Worm (Caenorhabditis elegans) whole organism, midembryonic: ENCODE data around the gene catp-8.

Source experiments
- cog-1 ChIP-seq: sonication (generic microtip); optimal IDR thresholded peaks from 2 replicates; lab custom pipeline; 2016; ENCODE audit warnings: missing genetic modification characterization, missing compliant biosample characterization
- flt-1 ChIP-seq: fragments of 200-800 bp; sonication (Bioruptor generic); IDR thresholded peaks from 2 replicates; pipeline ENCODE4 v1.3.6; 2022; ENCODE audit warnings: missing genetic modification characterization, missing compliant biosample characterization
- klf-2 ChIP-seq: fragments of 200-800 bp; sonication (Bioruptor generic); conservative IDR thresholded peaks from 2 replicates; pipeline ENCODE4 v1.3.6; 2022; ENCODE audit warnings: missing genetic modification reagents, missing genetic modification characterization, missing compliant biosample characterization
- ref-1 ChIP-seq: fragments of 200-800 bp; sonication (Bioruptor generic); conservative IDR thresholded peaks from 2 replicates; pipeline ENCODE4 v1.3.6; 2022; ENCODE audit warnings: missing genetic modification reagents, missing genetic modification characterization, missing compliant biosample characterization

ce11 chrIV:11500421-11500820 is 21.4 kb upstream of the catp-8 start, which contains the start of gene H21P03.10:
- TF ChIP-seq klf-2 (GFP tag; lab: Robert Waterston, UW) (no peak), ref-1 (GFP tag; lab: Robert Waterston, UW) (no peak), cog-1 (no peak), flt-1 (GFP tag; lab: Robert Waterston, UW) (no peak)
